Fruit fly (Drosophila melanogaster): ENCODE results near the gene CG10096.

CG10096 gene

dm6 chr3R:12367464-12367863 lies 28.3 kb downstream of the CG10096 start, which contains the start of gene GstD9:
Gene GstD9, minus strand, starts transcription at chr3R:12367564.
- TF ChIP-seq CG17801 (GFP tag; optimal IDR thresholded peaks at IDR 0.05; ENCODE audit: partially characterized antibody) = no peak

- no peak for TF ChIP-seq CG17801 (GFP tag; optimal IDR thresholded peaks at IDR 0.05; ENCODE audit: partially characterized antibody)
Measured at dm6 chr3R:12365887-12366286, 29.9 kb downstream of the CG10096 start.

- no peak for TF ChIP-seq CG17801 (GFP tag; optimal IDR thresholded peaks at IDR 0.05; ENCODE audit: partially characterized antibody)
Measured at dm6 chr3R:12365264-12365840, 30.4 kb downstream of the CG10096 start, which contains the start of gene GstD10. Gene GstD10, minus strand, starts transcription at chr3R:12365735.

dm6 chr3R:12364580-12364979 lies 31.2 kb downstream of the CG10096 start, which contains the start of gene Tim17a1:
Gene Tim17a1, minus strand, starts transcription at chr3R:12364680.
- TF ChIP-seq CG17801 (GFP tag; optimal IDR thresholded peaks at IDR 0.05; ENCODE audit: partially characterized antibody) = no peak

- TF ChIP-seq CG17801 (GFP tag; optimal IDR thresholded peaks at IDR 0.05; ENCODE audit: partially characterized antibody) = no peak
Measured at dm6 chr3R:12363544-12363943, 32.2 kb downstream of the CG10096 start.

dm6 chr3R:12361962-12362497 lies 33.8 kb downstream of the CG10096 start:
- no peak for TF ChIP-seq CG17801 (GFP tag; optimal IDR thresholded peaks at IDR 0.05; ENCODE audit: partially characterized antibody)

- TF ChIP-seq CG17801 (GFP tag; optimal IDR thresholded peaks at IDR 0.05; ENCODE audit: partially characterized antibody) = no peak
Measured at dm6 chr3R:12359837-12360236, 35.9 kb downstream of the CG10096 start, which contains the start of gene CG4115. Gene CG4115, plus strand, starts transcription at chr3R:12360008.

- TF ChIP-seq CG17801 (GFP tag; optimal IDR thresholded peaks at IDR 0.05; ENCODE audit: partially characterized antibody) = no peak
Measured at dm6 chr3R:12356044-12356443, 39.7 kb downstream of the CG10096 start, which contains the start of gene MBD-R2. Gene MBD-R2, minus strand, starts transcription at chr3R:12356265.

- no peak for TF ChIP-seq CG17801 (GFP tag; optimal IDR thresholded peaks at IDR 0.05; ENCODE audit: partially characterized antibody)
Measured at dm6 chr3R:12352003-12352402, 43.8 kb downstream of the CG10096 start, which contains the start of gene CG10041. Gene CG10041, minus strand, starts transcription at chr3R:12352103.

- TF ChIP-seq CG17801 (GFP tag; optimal IDR thresholded peaks at IDR 0.05; ENCODE audit: partially characterized antibody) = no peak
Measured at dm6 chr3R:12350497-12350896, 45.3 kb downstream of the CG10096 start, which contains the start of gene CG10038. Gene CG10038, minus strand, starts transcription at chr3R:12350644.

- no peak for TF ChIP-seq CG17801 (GFP tag; optimal IDR thresholded peaks at IDR 0.05; ENCODE audit: partially characterized antibody)
Measured at dm6 chr3R:12347659-12348058, 48.1 kb downstream of the CG10096 start.

dm6 chr3R:12345989-12346388 lies 49.8 kb downstream of the CG10096 start:
- TF ChIP-seq CG17801 (GFP tag; optimal IDR thresholded peaks at IDR 0.05; ENCODE audit: partially characterized antibody) = no peak

dm6 chr3R:12344914-12345549 lies 50.7 kb downstream of the CG10096 start:
- TF ChIP-seq CG17801 (GFP tag; optimal IDR thresholded peaks at IDR 0.05; ENCODE audit: partially characterized antibody) = no peak

- no peak for TF ChIP-seq CG17801 (GFP tag; optimal IDR thresholded peaks at IDR 0.05; ENCODE audit: partially characterized antibody)
Measured at dm6 chr3R:12341374-12341773, 54.4 kb downstream of the CG10096 start, which contains the start of gene Sgsf. Gene Sgsf, plus strand, starts transcription at chr3R:12341674.

Measured in ovary, adult (tissue).